Worm (Caenorhabditis elegans) whole organism, L4 larva: ENCODE measurements around the gene nspg-9.

Experiments
- D1046.2 ChIP-seq: fragments of 200-800 bp; sonication (Bioruptor generic); IDR thresholded peaks from 2 replicates; pipeline ENCODE4 v1.3.6; 2022; ENCODE audit warnings: missing genetic modification characterization, missing compliant biosample characterization
- F10B5.3 ChIP-seq: sonication (generic microtip); optimal IDR thresholded peaks from 2 replicates; lab custom pipeline; 2016; ENCODE audit warnings: mild to moderate bottlenecking, missing genetic modification characterization, missing compliant biosample characterization
- F44E2.7 ChIP-seq: fragments of 200-800 bp; sonication (Bioruptor generic); IDR thresholded peaks from 2 replicates; pipeline ENCODE4 v2.1.2; 2022; ENCODE audit warnings: missing genetic modification characterization, missing compliant biosample characterization
- F49E8.2 ChIP-seq: sonication (generic microtip); optimal IDR thresholded peaks from 2 replicates; lab custom pipeline; 2016; ENCODE audit warnings: missing compliant biosample characterization, mild to moderate bottlenecking, missing genetic modification characterization, borderline replicate concordance
- Y105C5A.15 ChIP-seq: fragments of 200-800 bp; sonication (Bioruptor generic); IDR thresholded peaks from 2 replicates; pipeline ENCODE4 v1.3.6; 2022; ENCODE audit warnings: missing genetic modification characterization, missing compliant biosample characterization
- Y48G9A.11 ChIP-seq: fragments of 200-800 bp; sonication (Bioruptor generic); IDR thresholded peaks from 2 replicates; pipeline ENCODE4 v1.3.6; 2022; ENCODE audit warnings: missing genetic modification reagents, missing genetic modification characterization, missing compliant biosample characterization
- Y75B8A.6 ChIP-seq: fragments of 200-800 bp; sonication (Bioruptor generic); IDR thresholded peaks from 2 replicates; pipeline ENCODE4 v1.3.6; 2022; ENCODE audit warnings: missing genetic modification reagents, missing genetic modification characterization, missing compliant biosample characterization
- ama-1 ChIP-seq: fragments of 150-350 bp; optimal IDR thresholded peaks from 2 replicates; lab custom pipeline; 2014; ENCODE audit warnings: inconsistent platforms, mixed read lengths
- attf-4 ChIP-seq: sonication (generic microtip); optimal IDR thresholded peaks from 3 replicates; lab custom pipeline; 2017; ENCODE audit warnings: missing biosample characterization, missing genetic modification characterization
- ces-1 ChIP-seq: fragments of 150-350 bp; sonication (generic microtip); optimal IDR thresholded peaks from 4 replicates; lab custom pipeline; 2014; ENCODE audit warnings: missing biosample characterization, missing genetic modification reagents, missing genetic modification characterization
- cey-2 ChIP-seq: sonication (generic microtip); optimal IDR thresholded peaks from 3 replicates; lab custom pipeline; 2017; ENCODE audit warnings: missing genetic modification characterization, mild to moderate bottlenecking, missing compliant biosample characterization, antibody characterized with exemption, borderline replicate concordance; ENCODE audit not compliant: insufficient read depth
- ctbp-1 ChIP-seq: fragments of 200-800 bp; sonication (Bioruptor generic); IDR thresholded peaks from 2 replicates; pipeline ENCODE4 v1.3.6; 2022; ENCODE audit warnings: missing genetic modification reagents, missing genetic modification characterization, missing compliant biosample characterization
- daf-8 ChIP-seq: fragments of 200-800 bp; sonication (Bioruptor generic); IDR thresholded peaks from 2 replicates; pipeline ENCODE4 v1.3.6; 2022; ENCODE audit warnings: missing genetic modification characterization, missing compliant biosample characterization
- dmd-8 ChIP-seq: fragments of 200-800 bp; sonication (Bioruptor generic); IDR thresholded peaks from 2 replicates; pipeline ENCODE4 v1.3.6; 2022; ENCODE audit warnings: missing genetic modification characterization, missing compliant biosample characterization
- dmd-9 ChIP-seq: fragments of 200-800 bp; sonication (Bioruptor generic); IDR thresholded peaks from 2 replicates; pipeline ENCODE4 v1.3.6; 2022; ENCODE audit warnings: missing genetic modification reagents, missing genetic modification characterization, missing compliant biosample characterization
- duxl-1 ChIP-seq: sonication (generic microtip); optimal IDR thresholded peaks from 2 replicates; lab custom pipeline; 2016; ENCODE audit warnings: mild to moderate bottlenecking, missing genetic modification characterization, moderate library complexity, missing compliant biosample characterization; ENCODE audit not compliant: poor library complexity
- egl-27 ChIP-seq: sonication (generic microtip); optimal IDR thresholded peaks from 3 replicates; lab custom pipeline; 2017; ENCODE audit warnings: missing biosample characterization, missing genetic modification reagents, missing genetic modification characterization
- gei-8 ChIP-seq: fragments of 200-800 bp; sonication (Bioruptor generic); optimal IDR thresholded peaks from 2 replicates; lab custom pipeline; 2018; ENCODE audit warnings: mild to moderate bottlenecking, missing genetic modification characterization, missing compliant biosample characterization
- hmg-1.1 ChIP-seq: fragments of 200-800 bp; sonication (Bioruptor generic); IDR thresholded peaks from 2 replicates; pipeline ENCODE4 v1.3.6; 2022; ENCODE audit warnings: missing genetic modification reagents, missing genetic modification characterization, missing compliant biosample characterization
- lim-7 ChIP-seq: fragments of 200-800 bp; sonication (Bioruptor generic); IDR thresholded peaks from 2 replicates; pipeline ENCODE4 v1.3.6; 2022; ENCODE audit warnings: missing genetic modification characterization, missing compliant biosample characterization
- lin-1 ChIP-seq: fragments of 200-800 bp; sonication (Bioruptor generic); IDR thresholded peaks from 2 replicates; pipeline ENCODE4 v1.3.6; 2022; ENCODE audit warnings: missing genetic modification reagents, missing genetic modification characterization, missing compliant biosample characterization
- lin-13 ChIP-seq: fragments of 150-350 bp; optimal IDR thresholded peaks from 2 replicates; lab custom pipeline; 2014; ENCODE audit warnings: missing biosample characterization, missing genetic modification reagents, missing genetic modification characterization
- lin-15B ChIP-seq: fragments of 150-350 bp; sonication (generic microtip); optimal IDR thresholded peaks from 3 replicates; lab custom pipeline; 2014; ENCODE audit warnings: missing biosample characterization, missing genetic modification characterization
- lin-38 ChIP-seq: fragments of 200-800 bp; sonication (Bioruptor generic); IDR thresholded peaks from 2 replicates; pipeline ENCODE4 v1.3.6; 2022; ENCODE audit warnings: missing genetic modification reagents, missing genetic modification characterization, missing compliant biosample characterization
- lin-39 ChIP-seq: fragments of 150-350 bp; optimal IDR thresholded peaks from 2 replicates; lab custom pipeline; 2014; ENCODE audit warnings: missing biosample characterization, missing genetic modification reagents, missing genetic modification characterization
- lir-3 ChIP-seq: sonication (generic microtip); optimal IDR thresholded peaks from 2 replicates; lab custom pipeline; 2016; ENCODE audit warnings: mild to moderate bottlenecking, missing genetic modification characterization, missing compliant biosample characterization
- madf-5 ChIP-seq, 2 experiments: fragments of 200-800 bp; sonication (Bioruptor generic); IDR thresholded peaks; 2 replicates each; pipeline ENCODE4 v1.3.6; 2022; ENCODE audit warnings: missing compliant biosample characterization in 2 of 2, missing genetic modification characterization in 2 of 2
- mdl-1 ChIP-seq, 2 experiments: fragments of 150-350 bp in 1 of 2; sonication (generic microtip) in 1 of 2; optimal IDR thresholded peaks; 2 replicates each; lab custom pipeline; 2014 to 2017; ENCODE audit warnings: missing biosample characterization in 2 of 2, missing genetic modification characterization in 2 of 2
- mdt-29 ChIP-seq: fragments of 200-800 bp; sonication (Bioruptor generic); IDR thresholded peaks from 2 replicates; pipeline ENCODE4 v1.3.6; 2022; ENCODE audit warnings: missing genetic modification reagents, missing genetic modification characterization, missing compliant biosample characterization
- mep-1 ChIP-seq: fragments of 150-350 bp; sonication (generic microtip); optimal IDR thresholded peaks from 3 replicates; lab custom pipeline; 2014; ENCODE audit warnings: missing biosample characterization, missing genetic modification characterization
- mxl-2 ChIP-seq: fragments of 200-800 bp; sonication (Bioruptor generic); conservative IDR thresholded peaks from 2 replicates; pipeline ENCODE4 v1.3.6; 2022; ENCODE audit warnings: missing genetic modification reagents, missing genetic modification characterization, missing compliant biosample characterization
- nhr-10 ChIP-seq: fragments of 150-350 bp; optimal IDR thresholded peaks from 2 replicates; lab custom pipeline; 2014; ENCODE audit warnings: missing biosample characterization, missing genetic modification characterization
- nhr-28 ChIP-seq: fragments of 150-350 bp; optimal IDR thresholded peaks from 2 replicates; lab custom pipeline; 2014; ENCODE audit warnings: missing biosample characterization, missing genetic modification characterization
- nhr-41 ChIP-seq: fragments of 200-800 bp; sonication (Bioruptor generic); IDR thresholded peaks from 2 replicates; pipeline ENCODE4 v1.3.6; 2022; ENCODE audit warnings: missing genetic modification reagents, missing genetic modification characterization, missing compliant biosample characterization
- nhr-48 ChIP-seq: sonication (generic microtip); optimal IDR thresholded peaks from 2 replicates; lab custom pipeline; 2016; ENCODE audit warnings: mild to moderate bottlenecking, missing genetic modification characterization, missing compliant biosample characterization
- nhr-6 ChIP-seq: fragments of 150-350 bp; optimal IDR thresholded peaks from 2 replicates; lab custom pipeline; 2014; ENCODE audit warnings: missing biosample characterization, missing genetic modification characterization
- nhr-76 ChIP-seq: fragments of 150-350 bp; optimal IDR thresholded peaks from 2 replicates; lab custom pipeline; 2014; ENCODE audit warnings: missing biosample characterization, missing genetic modification characterization
- pha-4 ChIP-seq, 2 experiments: fragments of 150-350 bp in 1 of 2; fragments of 200-800 bp in 1 of 2; sonication (Bioruptor generic) in 1 of 2; IDR thresholded peaks in 1 of 2; optimal IDR thresholded peaks in 1 of 2; 2 replicates each; pipeline versions ENCODE4 v1.3.6 to Lab custom; 2014 to 2022; ENCODE audit warnings: missing genetic modification characterization in 2 of 2, missing genetic modification reagents in 2 of 2, missing biosample characterization in 1 of 2, missing compliant biosample characterization in 1 of 2
- pqm-1 ChIP-seq: sonication (generic microtip); optimal IDR thresholded peaks from 2 replicates; lab custom pipeline; 2017; ENCODE audit warnings: missing biosample characterization, missing genetic modification characterization
- saeg-2 ChIP-seq: fragments of 200-800 bp; sonication (Bioruptor generic); IDR thresholded peaks from 2 replicates; pipeline ENCODE4 v1.3.6; 2022; ENCODE audit warnings: missing genetic modification reagents, missing genetic modification characterization, missing compliant biosample characterization
- snpc-1.2 ChIP-seq: fragments of 200-800 bp; sonication (Bioruptor generic); IDR thresholded peaks from 2 replicates; pipeline ENCODE4 v1.3.6; 2022; ENCODE audit warnings: missing genetic modification reagents, missing genetic modification characterization, missing compliant biosample characterization
- spr-3 ChIP-seq: fragments of 200-800 bp; sonication (Bioruptor generic); optimal IDR thresholded peaks from 2 replicates; lab custom pipeline; 2018; ENCODE audit warnings: mild to moderate bottlenecking, missing genetic modification characterization, missing compliant biosample characterization
- unc-130 ChIP-seq: sonication (generic microtip); optimal IDR thresholded peaks from 2 replicates; lab custom pipeline; 2016; ENCODE audit warnings: missing genetic modification reagents, missing genetic modification characterization, missing compliant biosample characterization
- unc-39 ChIP-seq: sonication (generic microtip); optimal IDR thresholded peaks from 2 replicates; lab custom pipeline; 2017; ENCODE audit warnings: missing biosample characterization, missing genetic modification characterization
- unc-62 ChIP-seq, 3 experiments: fragments of 150-350 bp in 1 of 3; sonication (generic microtip); optimal IDR thresholded peaks in 2 of 3; peaks in 1 of 3; 1 replicate in 1 of 3; 2 replicates in 2 of 3; lab custom pipeline; 2014 to 2017; ENCODE audit warnings: missing biosample characterization in 3 of 3, missing genetic modification characterization in 3 of 3, missing genetic modification reagents in 3 of 3, missing genotype in 1 of 3
- zag-1 ChIP-seq: fragments of 150-350 bp; optimal IDR thresholded peaks from 2 replicates; lab custom pipeline; 2014; ENCODE audit warnings: missing biosample characterization, missing genetic modification characterization
- zfp-2 ChIP-seq: sonication (generic microtip); optimal IDR thresholded peaks from 2 replicates; lab custom pipeline; 2016; ENCODE audit warnings: mild to moderate bottlenecking, missing genetic modification characterization, missing compliant biosample characterization
- zip-11 ChIP-seq: fragments of 200-800 bp; sonication (Bioruptor generic); IDR thresholded peaks from 2 replicates; pipeline ENCODE4 v1.3.6; 2022; ENCODE audit warnings: missing genetic modification characterization, missing compliant biosample characterization
- ztf-11 ChIP-seq: fragments of 150-350 bp; optimal IDR thresholded peaks from 2 replicates; lab custom pipeline; 2014; ENCODE audit warnings: missing biosample characterization, missing genetic modification characterization
- ztf-7 ChIP-seq: fragments of 150-350 bp; optimal IDR thresholded peaks from 2 replicates; lab custom pipeline; 2014; ENCODE audit warnings: missing biosample characterization, missing genetic modification characterization

The nspg-9 gene

DNA sequence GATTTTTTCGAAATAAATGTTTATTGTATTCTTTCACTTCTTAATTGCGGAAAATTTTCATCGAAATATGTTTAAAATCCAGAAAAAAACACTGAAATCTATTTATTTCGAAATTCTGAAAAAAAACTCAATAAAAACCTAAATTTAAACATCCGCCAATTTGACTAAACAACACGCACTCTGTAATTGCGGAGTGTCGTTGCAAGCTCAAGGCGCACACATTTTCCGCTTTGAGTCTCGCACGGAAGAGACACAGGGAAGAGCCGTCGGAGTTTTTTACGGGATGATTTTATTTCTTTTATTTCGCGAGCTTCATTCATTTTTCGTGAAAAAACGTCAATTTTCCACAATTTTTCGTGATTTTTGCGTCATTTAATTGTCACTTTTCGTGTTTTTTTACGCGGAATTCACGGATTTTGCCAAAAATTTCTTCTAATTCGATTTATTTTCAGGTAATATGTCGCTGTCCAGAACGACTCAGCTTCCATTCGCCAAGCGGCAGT, 7.4 kb downstream of the nspg-9 start, which contains the start of gene dld-1 (continued):
- peak; percentile 61 for TF ChIP-seq zfp-2 (tag; lab: Kevin White, UChicago)
- TF ChIP-seq lin-15B (tag; lab: Kevin White, UChicago): peak; percentile 79
- no peak for TF ChIP-seq unc-39 (tag; lab: Kevin White, UChicago)
- TF ChIP-seq cey-2: no peak
- no peak for TF ChIP-seq egl-27 (tag; lab: Kevin White, UChicago)
- TF ChIP-seq snpc-1.2: peak; percentile 98
- no peak for TF ChIP-seq ztf-11 (tag; lab: Kevin White, UChicago)
- peak; percentile 96 for TF ChIP-seq ztf-7 (tag; lab: Kevin White, UChicago)
- no peak for TF ChIP-seq attf-4 (tag; lab: Kevin White, UChicago)
- TF ChIP-seq pqm-1: no peak
- 0 out of 2 replicates have a peak, but pooled peaks have one; percentile 54 for TF ChIP-seq saeg-2
- peak; percentile 94 for TF ChIP-seq hmg-1.1 (GFP tag; lab: Robert Waterston, UW)
- 0 out of 2 replicates have a peak, but pooled peaks have one; percentile 53 for TF ChIP-seq mdt-29
- TF ChIP-seq mep-1: peak; percentile 97
- peak; percentile 30 for TF ChIP-seq lin-39
- no peak for TF ChIP-seq spr-3 (GFP tag; lab: Kevin White, UChicago)
- TF ChIP-seq lin-38: peak; percentile 83
- TF ChIP-seq lin-13 (GFP tag; lab: Kevin White, UChicago): peak; percentile 97
- no peak for TF ChIP-seq Y75B8A.6 (GFP tag; lab: Robert Waterston, UW)
- TF ChIP-seq lim-7 (GFP tag; lab: Robert Waterston, UW): no peak
- TF ChIP-seq nhr-48 (tag; lab: Kevin White, UChicago): peak; percentile 60
- peak; percentile 96 for TF ChIP-seq nhr-6
- TF ChIP-seq Y48G9A.11 (GFP tag; lab: Robert Waterston, UW): peak; percentile 100
- TF ChIP-seq gei-8 (GFP tag; lab: Kevin White, UChicago): no peak
- no peak for TF ChIP-seq F44E2.7 (GFP tag; lab: Robert Waterston, UW)
- TF ChIP-seq nhr-10 (tag; lab: Kevin White, UChicago): no peak
- TF ChIP-seq lir-3 (tag; lab: Kevin White, UChicago): no peak
- TF ChIP-seq F49E8.2 (tag; lab: Kevin White, UChicago): peak; percentile 46
- peak; percentile 6 for TF ChIP-seq nhr-76 (tag; lab: Kevin White, UChicago)
- TF ChIP-seq zip-11 (GFP tag; lab: Robert Waterston, UW): no peak
- TF ChIP-seq duxl-1 (tag; lab: Kevin White, UChicago): peak; percentile 88
- TF ChIP-seq dmd-9 (GFP tag; lab: Robert Waterston, UW): no peak
- TF ChIP-seq lin-1 (GFP tag; lab: Robert Waterston, UW): peak; percentile 62; the same call in 1 of the 2 replicates
- no peak for TF ChIP-seq nhr-41
- peak; percentile 85 for TF ChIP-seq ces-1 (GFP tag; lab: Kevin White, UChicago)
- TF ChIP-seq F10B5.3 (tag; lab: Kevin White, UChicago): peak; percentile 52
- 0 out of 2 replicates have a peak, but pooled peaks have one; percentile 51 for TF ChIP-seq D1046.2 (GFP tag; lab: Robert Waterston, UW)
- TF ChIP-seq zag-1 (tag; lab: Kevin White, UChicago): peak; percentile 61
- peak in 1 of 2 experiments; percentile 75 for TF ChIP-seq unc-62 (GFP tag; optimal IDR thresholded peaks at IDR 0.05 in 1 of 2; lab: Kevin White, UChicago)
- no peak for TF ChIP-seq unc-62 (tag; optimal IDR thresholded peaks at IDR 0.05; lab: Kevin White, UChicago)
- TF ChIP-seq madf-5 (GFP tag; IDR thresholded peaks at IDR 0.05; lab: Robert Waterston, UW): no peak
- TF ChIP-seq Y105C5A.15 (GFP tag; lab: Robert Waterston, UW): 0 out of 2 replicates have a peak, but pooled peaks have one; percentile 23
- peak; percentile 82 for TF ChIP-seq pha-4 (GFP tag; IDR thresholded peaks at IDR 0.05; lab: Robert Waterston, UW)
- peak; percentile 92 for TF ChIP-seq pha-4 (tag; optimal IDR thresholded peaks at IDR 0.05; lab: Kevin White, UChicago)
- peak; percentile 90 for TF ChIP-seq nhr-28 (tag; lab: Kevin White, UChicago)
- TF ChIP-seq dmd-8 (GFP tag; lab: Robert Waterston, UW): no peak
- peak; percentile 88 for TF ChIP-seq ama-1 (lab: Kevin White, UChicago)
- peak; percentile 69 for TF ChIP-seq ctbp-1 (GFP tag; lab: Robert Waterston, UW)
- peak in 1 of 2 experiments; percentile 79 for TF ChIP-seq mdl-1 (tag; optimal IDR thresholded peaks at IDR 0.05; lab: Kevin White, UChicago)
- TF ChIP-seq mxl-2 (GFP tag; lab: Robert Waterston, UW): no peak
- peak; percentile 67 for TF ChIP-seq unc-130 (GFP tag; lab: Kevin White, UChicago)
- TF ChIP-seq daf-8 (GFP tag; lab: Robert Waterston, UW): no peak
